Worm (Caenorhabditis elegans): ENCODE data around the gene srh-276.

The srh-276 gene

DNA sequence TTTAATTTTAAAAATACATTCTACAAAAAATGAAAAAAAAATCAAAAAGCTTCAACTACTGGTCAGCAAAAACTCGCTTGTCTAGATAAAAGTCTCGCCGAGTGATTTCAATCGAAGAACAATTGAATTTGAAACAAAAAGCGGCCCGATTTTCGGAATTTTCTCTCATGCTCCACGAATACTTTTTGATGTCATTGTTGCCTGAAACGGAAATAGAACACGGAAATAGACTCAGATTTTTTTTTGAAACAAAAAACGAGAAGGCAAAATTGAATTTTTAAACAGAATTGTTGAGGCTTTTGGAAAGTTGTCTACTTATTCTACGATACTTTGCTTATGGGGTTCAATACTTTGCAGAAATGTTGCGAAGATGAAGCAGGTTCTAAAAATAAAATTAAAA is 34.3 kb downstream of the srh-276 start:
- TF ChIP-seq ces-1 (GFP tag; optimal IDR thresholded peaks at IDR 0.05) (no peak), zip-8 (tag; optimal IDR thresholded peaks at IDR 0.05) (no peak), lin-32 (GFP tag; optimal IDR thresholded peaks at IDR 0.05) (no peak), lin-13 (tag; optimal IDR thresholded peaks at IDR 0.05) (no peak), nhr-28 (tag; optimal IDR thresholded peaks at IDR 0.05) (no peak), bed-3 (GFP tag; optimal IDR thresholded peaks at IDR 0.05) (no peak), mls-2 (tag; optimal IDR thresholded peaks at IDR 0.05) (no peak), cnd-1 (tag; optimal IDR thresholded peaks at IDR 0.05) (no peak), unc-39 (tag; optimal IDR thresholded peaks at IDR 0.05) (no peak), nhr-76 (tag; optimal IDR thresholded peaks at IDR 0.05) (no peak), pha-4 (tag; optimal IDR thresholded peaks at IDR 0.05) (no peak)

DNA sequence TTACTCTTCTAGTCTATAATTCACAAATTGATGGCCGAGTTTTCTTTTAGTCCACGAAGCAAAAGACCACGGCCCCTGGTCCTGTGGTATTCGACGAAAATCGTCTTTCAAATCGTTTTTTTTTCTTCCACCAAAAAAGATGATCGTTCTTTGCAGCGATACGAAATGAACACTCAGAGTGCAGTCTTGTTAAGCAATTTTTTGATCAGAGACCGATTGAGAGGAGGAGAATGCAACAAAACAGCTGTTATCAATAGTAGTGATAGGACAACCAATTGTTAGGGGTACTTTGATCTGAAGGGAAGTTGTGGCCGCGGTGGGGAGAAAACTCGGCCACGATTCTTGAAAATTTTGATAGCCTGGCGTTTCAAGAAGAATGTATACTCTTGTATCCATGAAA is 34.8 kb downstream of the srh-276 start:
- TF ChIP-seq hlh-1 (tag; optimal IDR thresholded peaks at IDR 0.05) (peak; percentile 54), unc-39 (tag; optimal IDR thresholded peaks at IDR 0.05) (no peak)

DNA sequence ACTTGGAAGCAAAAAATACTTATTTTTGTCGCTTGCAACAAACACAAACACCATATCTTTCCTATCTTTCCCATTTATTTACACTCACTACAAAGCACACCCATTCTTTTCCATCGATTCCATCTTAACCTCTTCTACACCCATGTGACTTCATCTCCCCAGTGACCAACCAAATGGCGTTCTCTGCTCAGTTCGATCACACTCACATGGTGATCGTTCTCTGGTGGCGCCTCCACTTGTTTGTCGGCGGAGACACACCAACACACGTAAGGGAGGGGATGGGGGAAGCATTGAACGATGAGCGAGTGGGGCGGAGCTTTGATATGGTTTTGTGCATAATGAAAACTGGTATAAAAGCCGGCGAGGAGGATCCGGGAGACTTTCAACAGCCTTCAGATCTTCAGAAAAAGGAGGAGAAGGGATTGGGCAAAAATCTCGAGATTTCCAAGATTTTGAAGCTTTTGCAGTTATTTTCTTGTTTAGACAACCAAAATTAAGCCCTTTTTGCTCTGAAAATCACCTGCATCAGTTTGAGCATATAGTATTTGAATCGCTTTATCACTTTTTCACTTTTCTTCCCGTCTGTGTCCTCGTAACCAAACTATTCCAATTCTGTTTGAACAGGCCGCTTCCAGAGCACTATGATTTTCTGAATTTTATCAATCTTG is 37.5 kb downstream of the srh-276 start:
- TF ChIP-seq hlh-1 (tag; optimal IDR thresholded peaks at IDR 0.05), result peak; percentile 12
- no peak for TF ChIP-seq ces-1 (GFP tag; optimal IDR thresholded peaks at IDR 0.05)

DNA sequence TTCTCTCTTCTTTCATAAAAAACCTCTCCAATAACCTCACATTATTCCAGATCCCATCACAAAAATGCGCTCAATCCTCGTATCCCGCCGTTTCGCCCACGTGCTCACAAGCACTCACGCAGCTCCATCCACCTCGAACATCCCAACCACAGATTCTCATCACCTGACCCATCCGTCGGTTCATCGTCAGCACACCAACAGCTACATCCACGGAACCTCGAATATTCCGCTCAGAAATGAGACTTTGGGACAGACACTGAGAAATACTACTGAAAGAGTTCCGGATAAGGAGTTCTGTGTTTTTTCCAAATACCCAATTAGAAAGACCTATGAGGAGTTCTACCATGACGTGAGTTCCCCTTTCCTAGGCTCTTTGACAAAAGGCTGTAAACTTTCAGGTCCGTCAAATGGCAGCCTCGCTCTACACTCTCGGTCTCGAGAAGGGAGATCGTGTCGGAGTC is 38.2 kb downstream of the srh-276 start, which contains the start of gene acs-2:
TSS of gene acs-2 (plus strand) at position 51 of the 461 bp plus-strand sequence.
- TF ChIP-seq ham-2 (GFP tag; optimal IDR thresholded peaks at IDR 0.05), result no peak

DNA sequence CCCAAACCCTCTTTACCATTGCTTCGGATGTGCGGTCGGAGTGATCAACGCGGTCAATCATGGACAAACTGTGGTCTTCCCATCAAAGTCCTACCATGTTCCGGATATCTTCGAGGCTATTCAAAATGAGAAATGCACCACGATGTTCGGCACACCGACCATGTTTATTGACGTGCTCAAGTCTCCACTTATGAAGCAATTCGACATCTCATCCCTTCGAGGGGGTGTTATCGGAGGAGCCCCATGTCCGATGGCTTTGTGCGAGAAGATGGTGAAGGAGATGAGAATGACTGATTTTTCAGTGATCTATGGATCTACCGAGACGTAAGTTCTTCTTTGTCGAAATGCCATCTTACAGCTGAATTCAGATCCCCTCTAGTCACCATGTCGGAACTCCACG is 39.2 kb downstream of the srh-276 start:
- TF ChIP-seq unc-62 (GFP tag; optimal IDR thresholded peaks at IDR 0.05) (no peak), zip-8 (tag; optimal IDR thresholded peaks at IDR 0.05) (no peak), nhr-76 (tag; optimal IDR thresholded peaks at IDR 0.05) (no peak), ceh-83 (GFP tag; optimal IDR thresholded peaks at IDR 0.05) (no peak), ces-1 (GFP tag; optimal IDR thresholded peaks at IDR 0.05) (no peak), sptf-1 (tag; optimal IDR thresholded peaks at IDR 0.05) (no peak), nhr-28 (tag; optimal IDR thresholded peaks at IDR 0.05) (no peak), nhr-2 (tag; optimal IDR thresholded peaks at IDR 0.05) (no peak), drap-1 (GFP tag; optimal IDR thresholded peaks at IDR 0.05) (no peak), nhr-12 (tag; optimal IDR thresholded peaks at IDR 0.05) (no peak), ceh-39 (tag; optimal IDR thresholded peaks at IDR 0.05) (no peak), nhr-237 (tag; optimal IDR thresholded peaks at IDR 0.05) (no peak), ceh-43 (GFP tag; optimal IDR thresholded peaks at IDR 0.05) (no peak), ztf-11 (tag; optimal IDR thresholded peaks at IDR 0.05) (no peak), elt-3 (tag; optimal IDR thresholded peaks at IDR 0.05) (no peak), elt-1 (tag; optimal IDR thresholded peaks at IDR 0.05; ENCODE audit: borderline replicate concordance, insufficient read depth) (no peak)

DNA sequence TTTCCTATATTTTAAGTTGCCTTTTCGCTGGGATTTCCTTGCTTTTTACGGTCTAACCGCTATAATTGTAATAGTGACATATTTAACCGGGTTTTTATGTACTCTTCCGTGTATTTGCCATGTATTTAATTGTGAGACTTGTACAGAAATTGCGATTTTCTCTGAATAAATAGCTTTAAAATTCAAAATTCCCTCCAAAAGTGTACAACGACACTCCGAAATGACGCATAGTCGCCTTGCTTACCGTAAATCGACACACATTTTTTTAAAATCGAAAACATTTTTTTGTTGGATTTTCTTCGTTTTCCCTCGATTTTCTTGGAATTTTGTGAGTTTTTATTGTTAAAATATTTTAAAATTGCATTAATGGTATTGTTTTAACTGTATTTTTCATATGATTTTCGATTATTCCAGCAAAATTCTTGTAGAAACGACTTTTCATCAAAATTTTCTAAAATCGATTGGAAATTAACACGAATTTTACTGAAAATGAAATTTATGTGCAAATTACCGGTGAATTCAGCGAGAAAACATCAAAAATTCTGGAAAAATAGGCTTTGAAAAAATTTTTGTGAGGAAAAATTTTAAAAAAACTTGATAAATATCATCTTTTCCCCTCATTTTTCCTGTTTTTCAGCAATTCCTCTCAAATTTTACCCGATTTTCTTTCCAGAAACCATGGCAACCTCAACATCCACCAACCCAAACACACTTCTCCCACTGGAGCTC is 40.7 kb downstream of the srh-276 start, which contains the start of gene lsm-5:
TSS of gene lsm-5 (plus strand) at position 679 of the 729 bp plus-strand sequence.
- TF ChIP-seq ces-1 (GFP tag; optimal IDR thresholded peaks at IDR 0.05) (no peak), mep-1 (tag; optimal IDR thresholded peaks at IDR 0.05) (peak; percentile 34), zip-8 (tag; optimal IDR thresholded peaks at IDR 0.05) (no peak), hlh-1 (tag; optimal IDR thresholded peaks at IDR 0.05) (no peak), flh-1 (GFP tag; optimal IDR thresholded peaks at IDR 0.05) (no peak)
